Worm (Caenorhabditis elegans) whole organism, midembryonic: ENCODE data around the gene K07F5.12.

Source experiments
- T22C8.4 ChIP-seq: fragments of 200-800 bp; sonication (Bioruptor generic); IDR thresholded peaks from 2 replicates; pipeline ENCODE4 v1.3.6; 2022; ENCODE audit warnings: missing genetic modification characterization, missing compliant biosample characterization
- flt-1 ChIP-seq: fragments of 200-800 bp; sonication (Bioruptor generic); IDR thresholded peaks from 2 replicates; pipeline ENCODE4 v1.3.6; 2022; ENCODE audit warnings: missing genetic modification characterization, missing compliant biosample characterization
- med-1 ChIP-seq: sonication (generic microtip); optimal IDR thresholded peaks from 2 replicates; lab custom pipeline; 2017; ENCODE audit warnings: missing genetic modification characterization, mild to moderate bottlenecking, missing compliant biosample characterization, antibody characterized with exemption, missing genetic modification reagents; ENCODE audit not compliant: insufficient read depth
- ref-1 ChIP-seq: fragments of 200-800 bp; sonication (Bioruptor generic); conservative IDR thresholded peaks from 2 replicates; pipeline ENCODE4 v1.3.6; 2022; ENCODE audit warnings: missing genetic modification reagents, missing genetic modification characterization, missing compliant biosample characterization
- tab-1 ChIP-seq: fragments of 200-800 bp; sonication (Bioruptor generic); IDR thresholded peaks from 2 replicates; pipeline ENCODE4 v1.3.6; 2022; ENCODE audit warnings: missing genetic modification characterization, missing compliant biosample characterization
- ztf-23 ChIP-seq: fragments of 200-800 bp; sonication (Bioruptor generic); IDR thresholded peaks from 2 replicates; pipeline ENCODE4 v1.3.6; 2022; ENCODE audit warnings: missing genetic modification reagents, missing genetic modification characterization, missing compliant biosample characterization
- ztf-29 ChIP-seq: fragments of 200-800 bp; sonication (Bioruptor generic); IDR thresholded peaks from 2 replicates; pipeline ENCODE4 v1.3.6; 2022; ENCODE audit warnings: missing genetic modification reagents, missing genetic modification characterization, missing compliant biosample characterization

- TF ChIP-seq ref-1 (GFP tag; lab: Robert Waterston, UW), result no peak
- no peak for TF ChIP-seq ztf-23 (GFP tag; lab: Robert Waterston, UW)
- no peak for TF ChIP-seq ztf-29 (GFP tag; lab: Robert Waterston, UW)
- TF ChIP-seq tab-1 (GFP tag; lab: Robert Waterston, UW), result no peak
- TF ChIP-seq med-1, result no peak
- no peak for TF ChIP-seq flt-1 (GFP tag; lab: Robert Waterston, UW)
- TF ChIP-seq T22C8.4 (GFP tag; lab: Robert Waterston, UW), result no peak
Observed at ce11 chrIV:9849624-9850023, 6.2 kb upstream of the K07F5.12 start, which contains the start of gene K07F5.8.
